Worm (Caenorhabditis elegans): ENCODE data around the gene srh-99.

DNA sequence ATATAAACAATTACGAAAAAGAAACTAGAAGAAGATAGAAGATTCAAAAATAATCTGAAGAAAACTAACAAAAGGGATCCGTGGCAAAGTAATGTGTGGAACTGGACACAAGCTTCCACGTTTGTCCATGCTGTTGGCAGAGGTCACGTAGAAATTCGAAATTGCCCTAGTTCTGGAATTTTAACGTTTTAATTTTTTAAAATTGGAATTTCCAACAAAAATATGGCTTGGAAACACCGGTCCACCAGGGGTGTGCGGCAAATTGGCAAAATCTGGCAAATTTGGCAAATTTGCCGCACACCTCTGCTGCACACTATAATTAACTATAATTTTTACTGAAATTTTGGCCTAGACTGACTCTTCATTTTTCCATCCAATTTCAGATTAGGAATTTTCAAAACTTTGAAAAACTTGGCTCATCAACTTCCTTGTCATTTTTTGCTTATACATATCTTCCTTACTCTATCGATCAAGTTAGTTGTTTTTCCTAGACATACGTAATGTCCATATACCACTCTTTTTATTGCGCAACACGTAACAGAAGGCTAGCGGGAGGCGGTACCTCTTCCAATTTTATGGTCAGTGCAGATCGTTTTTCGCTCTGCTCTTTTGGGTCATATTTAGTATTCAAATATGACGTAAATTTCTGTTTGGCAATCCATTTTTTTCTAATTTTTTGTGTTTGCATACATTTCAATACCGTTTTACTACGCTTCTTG lies 34.8 kb downstream of the srh-99 start, which contains the start of gene F19B10.10:
- TF ChIP-seq ztf-11 (tag; optimal IDR thresholded peaks at IDR 0.05) (no peak), pag-3 (tag; optimal IDR thresholded peaks at IDR 0.05; ENCODE audit: borderline replicate concordance, insufficient read depth) (no peak), zag-1 (tag; optimal IDR thresholded peaks at IDR 0.05) (no peak)
